Fruit fly (Drosophila melanogaster) whole organism, embryonic: ENCODE measurements around the gene CG15040.

ENCODE experiments used
- Bgb ChIP-seq: fragments of 200-800 bp; sonication (Bioruptor generic); IDR thresholded peaks from 2 replicates; pipeline ENCODE4 v1.3.6; 2022; ENCODE audit warnings: missing biosample characterization, missing genetic modification characterization; ENCODE audit not compliant: partially characterized antibody
- BtbVII ChIP-seq: fragments of 200-800 bp; sonication (Bioruptor generic); optimal IDR thresholded peaks from 3 replicates; lab custom pipeline; 2017; ENCODE audit warnings: missing biosample characterization, mild to moderate bottlenecking, missing genetic modification characterization
- CG10267 ChIP-seq: fragments of 200-800 bp; sonication (Bioruptor generic); optimal IDR thresholded peaks from 2 replicates; lab custom pipeline; 2018; ENCODE audit warnings: missing biosample characterization, mild to moderate bottlenecking, missing genetic modification characterization, moderate library complexity
- CG10321 ChIP-seq: fragments of 200-800 bp; sonication (Bioruptor generic); IDR thresholded peaks from 2 replicates; pipeline ENCODE4 v1.3.6; 2022; ENCODE audit warnings: missing biosample characterization, missing genetic modification characterization
- CG10431 ChIP-seq: fragments of 200-800 bp; sonication (Bioruptor generic); optimal IDR thresholded peaks from 3 replicates; lab custom pipeline; 2018; ENCODE audit warnings: missing biosample characterization, mild to moderate bottlenecking, missing genetic modification characterization
- CG11093 ChIP-seq: fragments of 200-800 bp; sonication (Bioruptor generic); IDR thresholded peaks from 3 replicates; pipeline ENCODE4 v1.3.6; 2022; ENCODE audit warnings: missing biosample characterization, missing genetic modification characterization
- CG11504 ChIP-seq: fragments of 200-800 bp; sonication (Bioruptor generic); optimal IDR thresholded peaks from 3 replicates; lab custom pipeline; 2019; ENCODE audit warnings: missing biosample characterization, mild to moderate bottlenecking, missing genetic modification characterization, moderate library complexity
- CG12104 ChIP-seq: fragments of 200-800 bp; sonication (Bioruptor generic); optimal IDR thresholded peaks from 3 replicates; lab custom pipeline; 2016; ENCODE audit warnings: missing biosample characterization, missing genetic modification characterization
- CG1529 ChIP-seq: fragments of 200-800 bp; sonication (Bioruptor generic); optimal IDR thresholded peaks from 3 replicates; lab custom pipeline; 2018; ENCODE audit warnings: missing biosample characterization, missing genetic modification characterization
- CG15696 ChIP-seq: fragments of 200-800 bp; sonication (Bioruptor generic); optimal IDR thresholded peaks from 2 replicates; lab custom pipeline; 2019; ENCODE audit warnings: missing biosample characterization, mild to moderate bottlenecking, missing genetic modification characterization, moderate library complexity
- CG16779 ChIP-seq: fragments of 200-800 bp; sonication (Bioruptor generic); IDR thresholded peaks from 2 replicates; pipeline ENCODE4 v1.3.6; 2022; ENCODE audit warnings: missing biosample characterization, missing genetic modification characterization
- CG17361 ChIP-seq: fragments of 200-800 bp; sonication (Bioruptor generic); IDR thresholded peaks from 3 replicates; pipeline ENCODE4 v1.3.6; 2022; ENCODE audit warnings: missing biosample characterization, missing genetic modification characterization
- CG31388 ChIP-seq: fragments of 200-800 bp; sonication (Bioruptor generic); optimal IDR thresholded peaks from 2 replicates; lab custom pipeline; 2016; ENCODE audit warnings: missing biosample characterization, missing genetic modification characterization
- CG34376 ChIP-seq: fragments of 200-800 bp; sonication (Bioruptor generic); optimal IDR thresholded peaks from 2 replicates; lab custom pipeline; 2018; ENCODE audit warnings: missing biosample characterization, mild to moderate bottlenecking, missing genetic modification characterization
- CG34422 ChIP-seq: fragments of 200-800 bp; sonication (Bioruptor generic); IDR thresholded peaks from 3 replicates; pipeline ENCODE4 v1.3.6; 2022; ENCODE audit warnings: missing biosample characterization, missing genetic modification characterization
- CG4360 ChIP-seq: fragments of 200-800 bp; sonication (Bioruptor generic); IDR thresholded peaks from 2 replicates; pipeline ENCODE4 v1.3.6; 2022; ENCODE audit warnings: missing biosample characterization, missing genetic modification characterization
- CG6813 ChIP-seq: fragments of 200-800 bp; sonication (Bioruptor generic); optimal IDR thresholded peaks from 2 replicates; lab custom pipeline; 2017; ENCODE audit warnings: missing biosample characterization, missing genetic modification characterization, mild to moderate bottlenecking, moderate library complexity, missing genetic modification reagents
- CG7357 ChIP-seq: fragments of 200-800 bp; sonication (Bioruptor generic); IDR thresholded peaks from 3 replicates; pipeline ENCODE4 v1.3.6; 2022; ENCODE audit warnings: missing biosample characterization, missing genetic modification characterization
- CG8359 ChIP-seq: fragments of 200-800 bp; sonication (Bioruptor generic); optimal IDR thresholded peaks from 2 replicates; lab custom pipeline; 2017; ENCODE audit warnings: missing biosample characterization, mild to moderate bottlenecking, missing genetic modification characterization, borderline replicate concordance
- CG8944 ChIP-seq: fragments of 200-800 bp; sonication (Bioruptor generic); optimal IDR thresholded peaks from 3 replicates; lab custom pipeline; 2016; ENCODE audit warnings: missing biosample characterization, missing genetic modification characterization
- E2f2 ChIP-seq: fragments of 200-800 bp; sonication (Bioruptor generic); IDR thresholded peaks from 2 replicates; pipeline ENCODE4 v1.3.6; 2022; ENCODE audit warnings: missing biosample characterization, missing genetic modification characterization
- Eip74EF ChIP-seq, 2 experiments: fragments of 200-800 bp in 1 of 2; fragments of >200 bp in 1 of 2; sonication (Bioruptor generic) in 1 of 2; optimal IDR thresholded peaks; 2 replicates each; lab custom pipeline; 2017 to 2019; ENCODE audit warnings: missing biosample characterization in 2 of 2, missing genetic modification characterization in 2 of 2, mild to moderate bottlenecking in 1 of 2, moderate library complexity in 1 of 2
- NFAT ChIP-seq: fragments of 200-800 bp; sonication (Bioruptor generic); IDR thresholded peaks from 2 replicates; pipeline ENCODE4 v1.3.6; 2022; ENCODE audit warnings: missing biosample characterization, missing genetic modification characterization
- Six4 ChIP-seq: fragments of 200-800 bp; sonication (Bioruptor generic); optimal IDR thresholded peaks from 2 replicates; lab custom pipeline; 2016; ENCODE audit warnings: missing biosample characterization, missing genetic modification characterization
- Xbp1 ChIP-seq: fragments of 200-800 bp; sonication (Bioruptor generic); optimal IDR thresholded peaks from 3 replicates; lab custom pipeline; 2016; ENCODE audit warnings: missing biosample characterization, mild to moderate bottlenecking, missing genetic modification characterization
- az2 ChIP-seq: fragments of 200-800 bp; sonication (Bioruptor generic); optimal IDR thresholded peaks from 3 replicates; lab custom pipeline; 2016; ENCODE audit warnings: missing biosample characterization, missing genetic modification characterization
- btn ChIP-seq: fragments of 200-800 bp; sonication (Bioruptor generic); optimal IDR thresholded peaks from 2 replicates; lab custom pipeline; 2016; ENCODE audit warnings: missing biosample characterization, missing genetic modification characterization
- crc ChIP-seq: fragments of 200-800 bp; sonication (Bioruptor generic); optimal IDR thresholded peaks from 2 replicates; lab custom pipeline; 2016; ENCODE audit warnings: missing biosample characterization, missing genetic modification characterization
- dpn ChIP-seq, 2 experiments: fragments of 200-800 bp; sonication (Bioruptor generic); optimal IDR thresholded peaks; 3 replicates each; lab custom pipeline; 2016; ENCODE audit warnings: missing biosample characterization in 2 of 2, missing genetic modification characterization in 2 of 2
- fd102C ChIP-seq: fragments of 200-800 bp; sonication (Bioruptor generic); optimal IDR thresholded peaks from 2 replicates; lab custom pipeline; 2018; ENCODE audit warnings: missing biosample characterization, mild to moderate bottlenecking, missing genetic modification characterization, moderate library complexity
- fd3F ChIP-seq: fragments of 200-800 bp; sonication (Bioruptor generic); optimal IDR thresholded peaks from 2 replicates; lab custom pipeline; 2018; ENCODE audit warnings: missing biosample characterization, mild to moderate bottlenecking, missing genetic modification characterization, moderate library complexity
- gcm2 ChIP-seq: fragments of 200-800 bp; sonication (Bioruptor generic); optimal IDR thresholded peaks from 2 replicates; lab custom pipeline; 2016; ENCODE audit warnings: missing biosample characterization, missing genetic modification characterization
- gsb ChIP-seq: fragments of 200-800 bp; sonication (Bioruptor generic); IDR thresholded peaks from 2 replicates; pipeline ENCODE4 v1.3.6; 2022; ENCODE audit warnings: missing biosample characterization, missing genetic modification characterization
- hth ChIP-seq: fragments of >200 bp; optimal IDR thresholded peaks from 2 replicates; lab custom pipeline; 2017; ENCODE audit warnings: inconsistent platforms
- ken ChIP-seq: fragments of 200-800 bp; sonication (Bioruptor generic); IDR thresholded peaks from 3 replicates; pipeline ENCODE4 v1.3.6; 2022; ENCODE audit warnings: missing biosample characterization, missing genetic modification characterization
- kni ChIP-seq: fragments of 200-800 bp; sonication (Bioruptor generic); optimal IDR thresholded peaks from 3 replicates; lab custom pipeline; 2017; ENCODE audit warnings: mild to moderate bottlenecking, missing biosample characterization, missing genetic modification reagents, missing genetic modification characterization
- nom ChIP-seq: fragments of 200-800 bp; sonication (Bioruptor generic); optimal IDR thresholded peaks from 2 replicates; lab custom pipeline; 2017; ENCODE audit warnings: missing biosample characterization, missing genetic modification characterization, mild to moderate bottlenecking, moderate library complexity, missing genetic modification reagents
- pan ChIP-seq, 4 experiments: fragments of >200 bp in 3 of 4; fragments of 200-800 bp in 1 of 4; sonication (Bioruptor generic) in 1 of 4; optimal IDR thresholded peaks in 3 of 4; IDR thresholded peaks in 1 of 4; 2 replicates each; pipeline versions ENCODE4 v1.3.6 to Lab custom; 2017 to 2022; ENCODE audit warnings: missing biosample characterization in 2 of 4, missing genetic modification characterization in 2 of 4, mixed read lengths in 1 of 4
- pnt ChIP-seq: fragments of 200-800 bp; sonication (Bioruptor generic); optimal IDR thresholded peaks from 3 replicates; lab custom pipeline; 2016; ENCODE audit warnings: missing biosample characterization, missing genetic modification characterization
- pros ChIP-seq: fragments of 200-800 bp; sonication (Bioruptor generic); optimal IDR thresholded peaks from 3 replicates; lab custom pipeline; 2019; ENCODE audit warnings: missing biosample characterization, mild to moderate bottlenecking, missing genetic modification characterization, moderate library complexity
- sc ChIP-seq, 3 experiments: fragments of >200 bp in 2 of 3; fragments of 200-800 bp in 1 of 3; sonication (Bioruptor generic) in 1 of 3; optimal IDR thresholded peaks; 2 replicates in 2 of 3; 3 replicates in 1 of 3; lab custom pipeline; 2017; ENCODE audit warnings: mild to moderate bottlenecking in 1 of 3, missing biosample characterization in 1 of 3, missing genetic modification characterization in 1 of 3, missing genetic modification reagents in 1 of 3
- schlank ChIP-seq: fragments of 200-800 bp; sonication (Bioruptor generic); optimal IDR thresholded peaks from 2 replicates; lab custom pipeline; 2018; ENCODE audit warnings: missing biosample characterization, mild to moderate bottlenecking, missing genetic modification characterization
- sens ChIP-seq: fragments of 200-800 bp; sonication (Bioruptor generic); peaks from one replicate; lab custom pipeline; 2016; ENCODE audit warnings: missing biosample characterization, missing genetic modification characterization
- sna ChIP-seq: fragments of 200-800 bp; sonication (Bioruptor generic); IDR thresholded peaks from 2 replicates; pipeline ENCODE4 v1.3.6; 2022; ENCODE audit warnings: missing biosample characterization, missing genetic modification characterization; ENCODE audit not compliant: partially characterized antibody
- sr ChIP-seq: fragments of 200-800 bp; sonication (Bioruptor generic); IDR thresholded peaks from 3 replicates; pipeline ENCODE4 v1.3.6; 2022; ENCODE audit warnings: missing biosample characterization, missing genetic modification characterization
- stwl ChIP-seq: fragments of 200-800 bp; sonication (Bioruptor generic); optimal IDR thresholded peaks from 3 replicates; lab custom pipeline; 2018; ENCODE audit warnings: missing biosample characterization, mild to moderate bottlenecking, missing genetic modification characterization, moderate library complexity
- ttk ChIP-seq: fragments of 200-800 bp; sonication (Bioruptor generic); IDR thresholded peaks from 2 replicates; pipeline ENCODE4 v2.1.2; 2022; ENCODE audit warnings: missing biosample characterization, missing genetic modification characterization
- tup ChIP-seq: fragments of 200-800 bp; sonication (Bioruptor generic); optimal IDR thresholded peaks from 2 replicates; lab custom pipeline; 2016; ENCODE audit warnings: missing biosample characterization, mild to moderate bottlenecking, missing genetic modification characterization, moderate library complexity
- tx ChIP-seq: fragments of 200-800 bp; sonication (Bioruptor generic); optimal IDR thresholded peaks from 2 replicates; lab custom pipeline; 2016; ENCODE audit warnings: missing biosample characterization, missing genetic modification characterization
- zf30C ChIP-seq: fragments of 200-800 bp; sonication (Bioruptor generic); optimal IDR thresholded peaks from 3 replicates; lab custom pipeline; 2018; ENCODE audit warnings: missing biosample characterization, mild to moderate bottlenecking, missing genetic modification characterization

The CG15040 gene

DNA sequence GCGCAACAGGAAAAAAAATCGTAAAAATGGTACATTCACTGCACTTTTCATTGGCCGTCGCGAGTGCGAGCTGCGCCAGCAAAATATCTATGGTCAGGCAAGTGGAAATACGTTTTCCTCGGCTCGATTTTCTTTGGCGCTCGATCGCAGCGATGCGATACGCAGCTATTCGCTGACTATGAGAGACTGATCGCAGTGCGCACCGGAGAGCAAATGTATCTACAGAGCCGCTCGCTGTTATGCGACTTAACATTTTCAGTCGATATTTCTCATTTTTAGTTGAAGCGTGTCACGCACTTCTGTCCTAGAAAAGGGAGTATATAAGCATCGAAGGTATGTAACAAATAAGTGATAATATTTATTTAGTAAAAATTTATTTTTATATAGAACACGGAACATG, 17.3 kb upstream of the CG15040 start, which contains the start of gene wgn (continued):
- no peak for TF ChIP-seq CG10267 (tag; lab: Kevin White, UChicago)
- TF ChIP-seq CG10431 (GFP tag; lab: Kevin White, UChicago): no peak
- no peak for TF ChIP-seq Eip74EF (GFP tag; optimal IDR thresholded peaks at IDR 0.05; lab: Kevin White, UChicago)
- TF ChIP-seq CG16779 (GFP tag; lab: Robert Waterston, UW): no peak
- TF ChIP-seq pros (GFP tag; lab: Kevin White, UChicago): no peak
- TF ChIP-seq kni (GFP tag; lab: Kevin White, UChicago): no peak
- TF ChIP-seq pnt: no peak
- TF ChIP-seq gsb (GFP tag; lab: Robert Waterston, UW): no peak
- TF ChIP-seq stwl (tag; lab: Kevin White, UChicago): no peak
- TF ChIP-seq CG34376: no peak
- TF ChIP-seq hth: no peak
- no peak for TF ChIP-seq dpn (GFP tag; optimal IDR thresholded peaks at IDR 0.05; lab: Kevin White, UChicago)
- no peak for TF ChIP-seq CG11504 (tag; lab: Kevin White, UChicago)
- TF ChIP-seq fd102C (GFP tag; lab: Kevin White, UChicago): no peak
- no peak for TF ChIP-seq CG15696 (tag; lab: Kevin White, UChicago)
- no peak for TF ChIP-seq crc (GFP tag; lab: Kevin White, UChicago)
- no peak for TF ChIP-seq CG17361 (GFP tag; lab: Robert Waterston, UW)
- TF ChIP-seq gcm2: no peak
- TF ChIP-seq CG1529: no peak
- no peak for TF ChIP-seq CG31388
- no peak for TF ChIP-seq sr (GFP tag; lab: Robert Waterston, UW)
- no peak for TF ChIP-seq fd3F
- no peak for TF ChIP-seq CG8944 (GFP tag; lab: Kevin White, UChicago)
- no peak for TF ChIP-seq btn (GFP tag; lab: Kevin White, UChicago)
- TF ChIP-seq E2f2 (GFP tag; lab: Robert Waterston, UW): no peak
- TF ChIP-seq Xbp1: no peak
- TF ChIP-seq zf30C (GFP tag; lab: Kevin White, UChicago): peak; percentile 15
- TF ChIP-seq ttk (GFP tag; lab: Robert Waterston, UW): no peak
- TF ChIP-seq sna (GFP tag; lab: Robert Waterston, UW): peak; percentile 91
- TF ChIP-seq Bgb (GFP tag; lab: Robert Waterston, UW): peak; percentile 69
- no peak for TF ChIP-seq CG11093
- no peak for TF ChIP-seq CG8359 (GFP tag; lab: Kevin White, UChicago)
- TF ChIP-seq sens: peak; percentile 35
- TF ChIP-seq CG10321 (GFP tag; lab: Robert Waterston, UW): no peak
- no peak for TF ChIP-seq CG6813 (GFP tag; lab: Kevin White, UChicago)
- no peak for TF ChIP-seq CG7357
- no peak for TF ChIP-seq NFAT
- peak; percentile 0 for TF ChIP-seq BtbVII (GFP tag; lab: Kevin White, UChicago)
- 0 out of 3 replicates have a peak, but pooled peaks have one; percentile 7 for TF ChIP-seq ken (GFP tag; lab: Robert Waterston, UW)
- peak; percentile 32 for TF ChIP-seq nom
- no peak for TF ChIP-seq sc (optimal IDR thresholded peaks at IDR 0.05; lab: Kevin White, UChicago)
- no peak for TF ChIP-seq sc (GFP tag; optimal IDR thresholded peaks at IDR 0.05; lab: Kevin White, UChicago)
- TF ChIP-seq CG4360: peak; percentile 36; the same call in 1 of the 2 replicates
- no peak for TF ChIP-seq CG12104 (GFP tag; lab: Kevin White, UChicago)
- TF ChIP-seq az2 (GFP tag; lab: Kevin White, UChicago): no peak
- no peak for TF ChIP-seq pan (optimal IDR thresholded peaks at IDR 0.05; lab: Kevin White, UChicago)
- peak in 1 of 2 experiments; percentile 35 for TF ChIP-seq pan (GFP tag; optimal IDR thresholded peaks at IDR 0.05 in 1 of 2, IDR thresholded peaks at IDR 0.05 in 1 of 2)
- TF ChIP-seq CG34422 (GFP tag; lab: Robert Waterston, UW): 0 out of 3 replicates have a peak, but pooled peaks have one; percentile 15
- no peak for TF ChIP-seq tx (GFP tag; lab: Kevin White, UChicago)
- TF ChIP-seq tup (GFP tag; lab: Kevin White, UChicago): no peak
- TF ChIP-seq schlank (tag; lab: Kevin White, UChicago): no peak
- no peak for TF ChIP-seq Six4
